3 fruit fly cellular contexts compared by ENCODE assay signal in genomic region chrX:8421449-8421795, dm6.
TF ChIP-seq lines count a peak whose summit lies in the region.

No protein-coding gene starts in this region.

- TF ChIP-seq CTCF in whole organism, embryonic (GFP tag; optimal IDR thresholded peaks at IDR 0.05; lab: Kevin White, UChicago): no peak

TF ChIP-seq in whole organism, adult, 20 proteins besides CTCF, POLR2A, EP300 and RAD21:
- TF ChIP-seq ovo (GFP tag; optimal IDR thresholded peaks at IDR 0.05; lab: Kevin White, UChicago): peak; percentile 75
- TF ChIP-seq Clk (GFP tag; optimal IDR thresholded peaks at IDR 0.05; lab: Kevin White, UChicago): no peak
- TF ChIP-seq CG5204 (GFP tag; optimal IDR thresholded peaks at IDR 0.05; lab: Kevin White, UChicago): no peak
- no peak for TF ChIP-seq tj (GFP tag; optimal IDR thresholded peaks at IDR 0.05; lab: Kevin White, UChicago)
TF ChIP-seq in whole organism, adult: peak in this region for 1.

TF ChIP-seq in whole organism, embryonic, 481 proteins besides CTCF, POLR2A, EP300 and RAD21:
- TF ChIP-seq CG15479 (GFP tag; optimal IDR thresholded peaks at IDR 0.05; lab: Kevin White, UChicago) (no peak), CG9932 (GFP tag; IDR thresholded peaks at IDR 0.05; lab: Robert Waterston, UW) (no peak), aop (GFP tag; IDR thresholded peaks at IDR 0.05; lab: Robert Waterston, UW) (no peak), Scr (GFP tag; IDR thresholded peaks at IDR 0.05; lab: Robert Waterston, UW; ENCODE audit: partially characterized antibody) (no peak), Tbp (GFP tag; optimal IDR thresholded peaks at IDR 0.05; lab: Kevin White, UChicago) (no peak), Hey (tag; optimal IDR thresholded peaks at IDR 0.05; lab: Kevin White, UChicago) (no peak), Sin3A (optimal IDR thresholded peaks at IDR 0.05; lab: Kevin White, UChicago) (no peak), otp (GFP tag; IDR thresholded peaks at IDR 0.05; lab: Robert Waterston, UW) (no peak), en (GFP tag; optimal IDR thresholded peaks at IDR 0.05; lab: Kevin White, UChicago) (no peak), HHEX (GFP tag; optimal IDR thresholded peaks at IDR 0.05; lab: Kevin White, UChicago) (no peak), cato (GFP tag; optimal IDR thresholded peaks at IDR 0.05; lab: Kevin White, UChicago; ENCODE audit: borderline replicate concordance) (no peak), CG10959 (GFP tag; IDR thresholded peaks at IDR 0.05; lab: Robert Waterston, UW) (no peak), cg (GFP tag; optimal IDR thresholded peaks at IDR 0.05; lab: Kevin White, UChicago) (peak; percentile 10), Lim3 (GFP tag; IDR thresholded peaks at IDR 0.05; lab: Robert Waterston, UW) (no peak), sqz (GFP tag; optimal IDR thresholded peaks at IDR 0.05; lab: Kevin White, UChicago) (peak; percentile 7), pnt (GFP tag; optimal IDR thresholded peaks at IDR 0.05; lab: Kevin White, UChicago) (no peak), CkIIα-i1 (GFP tag; IDR thresholded peaks at IDR 0.05; lab: Robert Waterston, UW) (no peak), Hr39 (optimal IDR thresholded peaks at IDR 0.05; lab: Kevin White, UChicago) (peak; percentile 86), fd96Cb (tag; optimal IDR thresholded peaks at IDR 0.05; lab: Kevin White, UChicago) (no peak), Atf3 (GFP tag; optimal IDR thresholded peaks at IDR 0.05; lab: Kevin White, UChicago) (no peak), hbn (GFP tag; IDR thresholded peaks at IDR 0.05; lab: Robert Waterston, UW; ENCODE audit: partially characterized antibody) (0 out of 2 replicates have a peak, but pooled peaks have one; percentile 5), ase (GFP tag; IDR thresholded peaks at IDR 0.05; lab: Robert Waterston, UW) (no peak), Asciz (GFP tag; optimal IDR thresholded peaks at IDR 0.05; lab: Kevin White, UChicago) (no peak), CG10267 (tag; optimal IDR thresholded peaks at IDR 0.05; lab: Kevin White, UChicago) (no peak), Trl (optimal IDR thresholded peaks at IDR 0.05; lab: Kevin White, UChicago) (no peak), Trl (GFP tag; optimal IDR thresholded peaks at IDR 0.05; lab: Kevin White, UChicago) (no peak)

TF ChIP-seq in whole organism, wandering third instar larva, 38 proteins besides CTCF, POLR2A, EP300 and RAD21:
- no peak for TF ChIP-seq psq (GFP tag; optimal IDR thresholded peaks at IDR 0.05; lab: Kevin White, UChicago)
- no peak for TF ChIP-seq Hnf4 (GFP tag; optimal IDR thresholded peaks at IDR 0.05; lab: Kevin White, UChicago)
- TF ChIP-seq OdsH (GFP tag; optimal IDR thresholded peaks at IDR 0.05; lab: Kevin White, UChicago): no peak
- TF ChIP-seq jim (GFP tag; optimal IDR thresholded peaks at IDR 0.05; lab: Kevin White, UChicago): no peak
- peak; percentile 98 for TF ChIP-seq Dfd (GFP tag; optimal IDR thresholded peaks at IDR 0.05; lab: Kevin White, UChicago)
- TF ChIP-seq dmrt93B (GFP tag; optimal IDR thresholded peaks at IDR 0.05; lab: Kevin White, UChicago): no peak
- TF ChIP-seq tai (GFP tag; optimal IDR thresholded peaks at IDR 0.05; lab: Kevin White, UChicago): no peak
